Worm (Caenorhabditis elegans): ENCODE data around the gene nrf-5.

ce11 chrV:13787225-13787898 is 40.7 kb upstream of the nrf-5 start, which contains the start of the genes F53C11.4 and F53C11.5:
- TF ChIP-seq T22C8.4 (GFP tag; IDR thresholded peaks at IDR 0.05) (no peak), flt-1 (GFP tag; IDR thresholded peaks at IDR 0.05) (no peak), ref-1 (GFP tag; conservative IDR thresholded peaks at IDR 0.05) (no peak), cog-1 (tag; optimal IDR thresholded peaks at IDR 0.05) (no peak), med-1 (GFP tag; optimal IDR thresholded peaks at IDR 0.05; ENCODE audit: insufficient read depth) (no peak), klf-2 (GFP tag; conservative IDR thresholded peaks at IDR 0.05) (no peak)
